Fruit fly (Drosophila melanogaster) whole organism, embryonic: ENCODE data around the gene Non3.

Source experiments
- Atf-2 ChIP-seq: fragments of 200-800 bp; sonication (Bioruptor generic); optimal IDR thresholded peaks from 2 replicates; lab custom pipeline; 2016; ENCODE audit warnings: missing biosample characterization, missing genetic modification characterization
- CG1024 ChIP-seq: fragments of 200-800 bp; sonication (Bioruptor generic); IDR thresholded peaks from 2 replicates; pipeline ENCODE4 v1.3.6; 2022; ENCODE audit warnings: missing biosample characterization, missing genetic modification characterization
- CG10979 ChIP-seq: fragments of 200-800 bp; sonication (Bioruptor generic); optimal IDR thresholded peaks from 2 replicates; lab custom pipeline; 2018; ENCODE audit warnings: missing biosample characterization, mild to moderate bottlenecking, missing genetic modification characterization, moderate library complexity
- CG11247 ChIP-seq: fragments of 200-800 bp; sonication (Bioruptor generic); IDR thresholded peaks from 2 replicates; pipeline ENCODE4 v1.3.6; 2022; ENCODE audit warnings: missing biosample characterization, missing genetic modification characterization
- CG12769 ChIP-seq: fragments of 200-800 bp; sonication (Bioruptor generic); optimal IDR thresholded peaks from 2 replicates; lab custom pipeline; 2019; ENCODE audit warnings: missing biosample characterization, mild to moderate bottlenecking, missing genetic modification characterization, moderate library complexity
- CG12942 ChIP-seq: fragments of 200-800 bp; sonication (Bioruptor generic); optimal IDR thresholded peaks from 3 replicates; lab custom pipeline; 2016; ENCODE audit warnings: missing biosample characterization, missing genetic modification characterization
- CG15073 ChIP-seq: fragments of 200-800 bp; sonication (Bioruptor generic); optimal IDR thresholded peaks from 2 replicates; lab custom pipeline; 2016; ENCODE audit warnings: missing biosample characterization, missing genetic modification characterization
- CG18011 ChIP-seq: fragments of 200-800 bp; sonication (Bioruptor generic); optimal IDR thresholded peaks from 2 replicates; lab custom pipeline; 2017; ENCODE audit warnings: missing biosample characterization, missing genetic modification characterization, mild to moderate bottlenecking, moderate library complexity, missing genotype
- CG2129 ChIP-seq: fragments of 200-800 bp; sonication (Bioruptor generic); IDR thresholded peaks from 2 replicates; pipeline ENCODE4 v1.3.6; 2022; ENCODE audit warnings: missing biosample characterization, missing genetic modification characterization; ENCODE audit not compliant: partially characterized antibody
- CG2712 ChIP-seq: fragments of 200-800 bp; optimal IDR thresholded peaks from 3 replicates; lab custom pipeline; 2019; ENCODE audit warnings: missing biosample characterization, mild to moderate bottlenecking, missing genetic modification characterization, moderate library complexity
- CG30431 ChIP-seq: fragments of 200-800 bp; sonication (Bioruptor generic); optimal IDR thresholded peaks from 2 replicates; lab custom pipeline; 2017; ENCODE audit warnings: missing biosample characterization, missing genetic modification characterization
- CG31224 ChIP-seq: fragments of 200-800 bp; sonication (Bioruptor generic); IDR thresholded peaks from 2 replicates; pipeline ENCODE4 v1.3.6; 2022; ENCODE audit warnings: missing biosample characterization, missing genetic modification characterization
- CG32772 ChIP-seq: fragments of 200-800 bp; sonication (Bioruptor generic); IDR thresholded peaks from 2 replicates; pipeline ENCODE4 v1.3.6; 2022; ENCODE audit warnings: missing biosample characterization, missing genetic modification characterization
- CG33557 ChIP-seq: fragments of 200-800 bp; sonication (Bioruptor generic); optimal IDR thresholded peaks from 2 replicates; lab custom pipeline; 2019; ENCODE audit warnings: missing biosample characterization, mild to moderate bottlenecking, missing genetic modification characterization, moderate library complexity
- CG3838 ChIP-seq: fragments of 200-800 bp; sonication (Bioruptor generic); optimal IDR thresholded peaks from 3 replicates; lab custom pipeline; 2016; ENCODE audit warnings: missing biosample characterization, missing genetic modification characterization
- CG4328 ChIP-seq: fragments of 200-800 bp; sonication (Bioruptor generic); optimal IDR thresholded peaks from 3 replicates; lab custom pipeline; 2017; ENCODE audit warnings: missing biosample characterization, missing genetic modification reagents, missing genetic modification characterization
- CG6689 ChIP-seq: fragments of 200-800 bp; sonication (Bioruptor generic); IDR thresholded peaks from 2 replicates; pipeline ENCODE4 v1.3.6; 2022; ENCODE audit warnings: missing biosample characterization, missing genetic modification characterization
- CG8089 ChIP-seq: fragments of 200-800 bp; sonication (Bioruptor generic); optimal IDR thresholded peaks from 3 replicates; lab custom pipeline; 2016; ENCODE audit warnings: missing biosample characterization, missing genetic modification characterization
- CG8765 ChIP-seq: fragments of 200-800 bp; sonication (Bioruptor generic); IDR thresholded peaks from 2 replicates; pipeline ENCODE4 v1.3.6; 2022; ENCODE audit warnings: missing biosample characterization, missing genetic modification characterization
- CG8924 ChIP-seq: fragments of 200-800 bp; optimal IDR thresholded peaks from 3 replicates; lab custom pipeline; 2019; ENCODE audit warnings: missing biosample characterization, mild to moderate bottlenecking, missing genetic modification characterization, moderate library complexity
- CG9437 ChIP-seq: fragments of 200-800 bp; sonication (Bioruptor generic); optimal IDR thresholded peaks from 2 replicates; lab custom pipeline; 2018; ENCODE audit warnings: missing biosample characterization, mild to moderate bottlenecking, missing genetic modification characterization
- CG9797 ChIP-seq: fragments of 200-800 bp; sonication (Bioruptor generic); optimal IDR thresholded peaks from 3 replicates; lab custom pipeline; 2018; ENCODE audit warnings: missing biosample characterization, mild to moderate bottlenecking, missing genetic modification characterization
- CG9817 ChIP-seq: fragments of 200-800 bp; sonication (Bioruptor generic); optimal IDR thresholded peaks from 2 replicates; lab custom pipeline; 2018; ENCODE audit warnings: missing biosample characterization, mild to moderate bottlenecking, missing genetic modification characterization, moderate library complexity
- D19A ChIP-seq: fragments of 200-800 bp; optimal IDR thresholded peaks from 3 replicates; lab custom pipeline; 2019; ENCODE audit warnings: missing biosample characterization, mild to moderate bottlenecking, missing genetic modification characterization, moderate library complexity
- Deaf1 ChIP-seq: fragments of 200-800 bp; optimal IDR thresholded peaks from 3 replicates; lab custom pipeline; 2019; ENCODE audit warnings: missing biosample characterization, mild to moderate bottlenecking, missing genetic modification characterization, moderate library complexity
- Dek ChIP-seq: fragments of 200-800 bp; sonication (Bioruptor generic); optimal IDR thresholded peaks from 3 replicates; lab custom pipeline; 2019; ENCODE audit warnings: missing biosample characterization, mild to moderate bottlenecking, missing genetic modification characterization, moderate library complexity
- Dll ChIP-seq: fragments of 200-800 bp; sonication (Bioruptor generic); IDR thresholded peaks from 4 replicates; pipeline ENCODE4 v1.3.6; 2022; ENCODE audit warnings: missing biosample characterization, missing genetic modification characterization; ENCODE audit not compliant: partially characterized antibody
- Eip74EF ChIP-seq, 2 experiments: fragments of 200-800 bp in 1 of 2; fragments of >200 bp in 1 of 2; sonication (Bioruptor generic) in 1 of 2; optimal IDR thresholded peaks; 2 replicates each; lab custom pipeline; 2017 to 2019; ENCODE audit warnings: missing biosample characterization in 2 of 2, missing genetic modification characterization in 2 of 2, mild to moderate bottlenecking in 1 of 2, moderate library complexity in 1 of 2
- HLH4C ChIP-seq: fragments of 200-800 bp; sonication (Bioruptor generic); IDR thresholded peaks from 3 replicates; pipeline ENCODE4 v1.3.6; 2022; ENCODE audit warnings: missing biosample characterization, missing genetic modification characterization; ENCODE audit not compliant: partially characterized antibody
- Lpt ChIP-seq: fragments of >200 bp; optimal IDR thresholded peaks from 2 replicates; lab custom pipeline; 2018; ENCODE audit warnings: missing biosample characterization, missing genetic modification characterization
- Rx ChIP-seq: fragments of 200-800 bp; sonication (Bioruptor generic); IDR thresholded peaks from 2 replicates; pipeline ENCODE4 v1.3.6; 2022; ENCODE audit warnings: missing biosample characterization, missing genetic modification characterization
- Sry-β ChIP-seq: fragments of 200-800 bp; sonication (Bioruptor generic); optimal IDR thresholded peaks from 2 replicates; lab custom pipeline; 2018; ENCODE audit warnings: missing biosample characterization, mild to moderate bottlenecking, missing genetic modification characterization, moderate library complexity
- btn ChIP-seq: fragments of 200-800 bp; sonication (Bioruptor generic); optimal IDR thresholded peaks from 2 replicates; lab custom pipeline; 2016; ENCODE audit warnings: missing biosample characterization, missing genetic modification characterization
- fd64A ChIP-seq: fragments of 200-800 bp; sonication (Bioruptor generic); optimal IDR thresholded peaks from 3 replicates; lab custom pipeline; 2018; ENCODE audit warnings: missing biosample characterization, mild to moderate bottlenecking, missing genetic modification characterization
- fru ChIP-seq: fragments of >200 bp; optimal IDR thresholded peaks from 2 replicates; lab custom pipeline; 2017
- gro ChIP-seq: fragments of 200-800 bp; sonication (Bioruptor generic); optimal IDR thresholded peaks from 2 replicates; lab custom pipeline; 2016; ENCODE audit warnings: missing biosample characterization, missing genetic modification characterization
- gsb-n ChIP-seq: fragments of 200-800 bp; sonication (Bioruptor generic); optimal IDR thresholded peaks from 3 replicates; lab custom pipeline; 2018; ENCODE audit warnings: missing biosample characterization, mild to moderate bottlenecking, missing genetic modification characterization
- ham ChIP-seq: fragments of 200-800 bp; sonication (Bioruptor generic); IDR thresholded peaks from 2 replicates; pipeline ENCODE4 v1.3.6; 2022; ENCODE audit warnings: missing biosample characterization, missing genetic modification characterization
- jumu ChIP-seq: fragments of 200-800 bp; sonication (Bioruptor generic); optimal IDR thresholded peaks from 3 replicates; lab custom pipeline; 2016; ENCODE audit warnings: missing biosample characterization, missing genetic modification characterization
- lmd ChIP-seq: fragments of 200-800 bp; sonication (Bioruptor generic); IDR thresholded peaks from 2 replicates; pipeline ENCODE4 v1.3.6; 2022; ENCODE audit warnings: missing biosample characterization, missing genetic modification characterization
- mam ChIP-seq: fragments of 200-800 bp; sonication (Bioruptor generic); optimal IDR thresholded peaks from 3 replicates; lab custom pipeline; 2016; ENCODE audit warnings: missing biosample characterization, missing genetic modification characterization
- mirr ChIP-seq: fragments of 200-800 bp; sonication (Bioruptor generic); optimal IDR thresholded peaks from 3 replicates; lab custom pipeline; 2018; ENCODE audit warnings: missing biosample characterization, mild to moderate bottlenecking, missing genetic modification characterization
- mld ChIP-seq: fragments of 200-800 bp; sonication (Bioruptor generic); IDR thresholded peaks from 3 replicates; pipeline ENCODE4 v1.3.6; 2022; ENCODE audit warnings: missing biosample characterization, missing genetic modification characterization; ENCODE audit not compliant: partially characterized antibody
- rib ChIP-seq: fragments of 200-800 bp; sonication (Bioruptor generic); IDR thresholded peaks from 2 replicates; pipeline ENCODE4 v1.3.6; 2022; ENCODE audit warnings: missing biosample characterization, missing genetic modification characterization
- row ChIP-seq: fragments of 200-800 bp; sonication (Bioruptor generic); IDR thresholded peaks from 3 replicates; pipeline ENCODE4 v1.3.6; 2022; ENCODE audit warnings: missing biosample characterization, missing genetic modification characterization
- schlank ChIP-seq: fragments of 200-800 bp; sonication (Bioruptor generic); optimal IDR thresholded peaks from 2 replicates; lab custom pipeline; 2018; ENCODE audit warnings: missing biosample characterization, mild to moderate bottlenecking, missing genetic modification characterization
- shn ChIP-seq: fragments of 200-800 bp; sonication (Bioruptor generic); optimal IDR thresholded peaks from 3 replicates; lab custom pipeline; 2016; ENCODE audit warnings: missing biosample characterization, missing genetic modification characterization
- sr ChIP-seq: fragments of 200-800 bp; sonication (Bioruptor generic); IDR thresholded peaks from 3 replicates; pipeline ENCODE4 v1.3.6; 2022; ENCODE audit warnings: missing biosample characterization, missing genetic modification characterization
- ssp ChIP-seq: fragments of 200-800 bp; sonication (Bioruptor generic); IDR thresholded peaks from 2 replicates; pipeline ENCODE4 v1.3.6; 2022; ENCODE audit warnings: missing biosample characterization, missing genetic modification characterization
- toy ChIP-seq: fragments of 200-800 bp; sonication (Bioruptor generic); IDR thresholded peaks from 2 replicates; pipeline ENCODE4 v1.3.6; 2022; ENCODE audit warnings: missing biosample characterization, missing genetic modification characterization
- ttk ChIP-seq: fragments of 200-800 bp; sonication (Bioruptor generic); IDR thresholded peaks from 2 replicates; pipeline ENCODE4 v2.1.2; 2022; ENCODE audit warnings: missing biosample characterization, missing genetic modification characterization
- zen ChIP-seq: fragments of 200-800 bp; sonication (Bioruptor generic); optimal IDR thresholded peaks from 3 replicates; lab custom pipeline; 2018; ENCODE audit warnings: missing biosample characterization, mild to moderate bottlenecking, missing genetic modification characterization, moderate library complexity

The Non3 gene

dm6 chr3R:18215300-18215699, 8.2 kb upstream of the Non3 start (continued):
- no peak for TF ChIP-seq CG8924
- TF ChIP-seq jumu (GFP tag; lab: Kevin White, UChicago): peak; percentile 8
- TF ChIP-seq zen (tag; lab: Kevin White, UChicago): no peak
- no peak for TF ChIP-seq CG10979 (tag; lab: Kevin White, UChicago)
- TF ChIP-seq CG3838 (GFP tag; lab: Kevin White, UChicago): no peak
- no peak for TF ChIP-seq toy (GFP tag; lab: Robert Waterston, UW)
- TF ChIP-seq shn: no peak
- no peak for TF ChIP-seq CG1024 (GFP tag; lab: Robert Waterston, UW)
- TF ChIP-seq Atf-2 (GFP tag; lab: Kevin White, UChicago): peak; percentile 40
- TF ChIP-seq mld: no peak
- TF ChIP-seq CG18011: no peak
- TF ChIP-seq CG12942 (GFP tag; lab: Kevin White, UChicago): peak; percentile 6
- no peak for TF ChIP-seq CG2712
- TF ChIP-seq CG2129 (GFP tag; lab: Robert Waterston, UW): peak; percentile 47
- no peak for TF ChIP-seq CG4328 (GFP tag; lab: Kevin White, UChicago)
- no peak for TF ChIP-seq gro (GFP tag; lab: Kevin White, UChicago)
- TF ChIP-seq CG9797: no peak
- no peak for TF ChIP-seq D19A (tag; lab: Kevin White, UChicago)
- TF ChIP-seq Rx (GFP tag; lab: Robert Waterston, UW): no peak
- TF ChIP-seq rib (GFP tag; lab: Robert Waterston, UW): no peak
- no peak for TF ChIP-seq CG8765 (GFP tag; lab: Robert Waterston, UW)
- peak; percentile 51; the same call in 2 of the 3 replicates for TF ChIP-seq HLH4C (GFP tag; lab: Robert Waterston, UW)
- peak; percentile 100 for TF ChIP-seq CG9437 (GFP tag; lab: Kevin White, UChicago)
- peak; percentile 26 for TF ChIP-seq CG9817
- peak; percentile 23 for TF ChIP-seq Dek (tag; lab: Kevin White, UChicago)
- TF ChIP-seq Sry-β: no peak
- TF ChIP-seq ham (GFP tag; lab: Robert Waterston, UW): no peak
- no peak for TF ChIP-seq Eip74EF (GFP tag; optimal IDR thresholded peaks at IDR 0.05; lab: Kevin White, UChicago)
- no peak for TF ChIP-seq CG33557
- no peak for TF ChIP-seq sr
- TF ChIP-seq CG11247 (GFP tag; lab: Robert Waterston, UW): no peak
- TF ChIP-seq ssp: no peak
- TF ChIP-seq mam (GFP tag; lab: Kevin White, UChicago): peak; percentile 52
- peak; percentile 25; the same call in 1 of the 2 replicates for TF ChIP-seq lmd (GFP tag; lab: Robert Waterston, UW)
- no peak for TF ChIP-seq mirr
- TF ChIP-seq CG12769 (tag; lab: Kevin White, UChicago): no peak
- TF ChIP-seq fru (lab: Kevin White, UChicago): no peak
- no peak for TF ChIP-seq CG31224
- TF ChIP-seq CG32772 (GFP tag; lab: Robert Waterston, UW): no peak
- peak; percentile 66 for TF ChIP-seq row
- TF ChIP-seq btn (GFP tag; lab: Kevin White, UChicago): no peak
- no peak for TF ChIP-seq schlank (tag; lab: Kevin White, UChicago)
- no peak for TF ChIP-seq fd64A (GFP tag; lab: Kevin White, UChicago)
- no peak for TF ChIP-seq CG30431 (GFP tag; lab: Kevin White, UChicago)
- no peak for TF ChIP-seq Lpt (GFP tag; lab: Kevin White, UChicago)
- TF ChIP-seq CG15073 (GFP tag; lab: Kevin White, UChicago): no peak
- no peak for TF ChIP-seq ttk
- no peak for TF ChIP-seq Deaf1 (tag; lab: Kevin White, UChicago)
- TF ChIP-seq CG6689 (GFP tag; lab: Robert Waterston, UW): peak; percentile 87
- TF ChIP-seq CG8089 (GFP tag; lab: Kevin White, UChicago): no peak
- TF ChIP-seq Dll (GFP tag; lab: Robert Waterston, UW): peak; percentile 86
- TF ChIP-seq gsb-n (tag; lab: Kevin White, UChicago): no peak
